Fruit fly (Drosophila melanogaster): ENCODE results near the gene CG2145.
"Not testable (repeated sequence)": the region's sequence is repeated elsewhere in the genome, so short reads cannot be mapped to it uniquely, and the experiment has no call there.

Gene CG2145

DNA sequence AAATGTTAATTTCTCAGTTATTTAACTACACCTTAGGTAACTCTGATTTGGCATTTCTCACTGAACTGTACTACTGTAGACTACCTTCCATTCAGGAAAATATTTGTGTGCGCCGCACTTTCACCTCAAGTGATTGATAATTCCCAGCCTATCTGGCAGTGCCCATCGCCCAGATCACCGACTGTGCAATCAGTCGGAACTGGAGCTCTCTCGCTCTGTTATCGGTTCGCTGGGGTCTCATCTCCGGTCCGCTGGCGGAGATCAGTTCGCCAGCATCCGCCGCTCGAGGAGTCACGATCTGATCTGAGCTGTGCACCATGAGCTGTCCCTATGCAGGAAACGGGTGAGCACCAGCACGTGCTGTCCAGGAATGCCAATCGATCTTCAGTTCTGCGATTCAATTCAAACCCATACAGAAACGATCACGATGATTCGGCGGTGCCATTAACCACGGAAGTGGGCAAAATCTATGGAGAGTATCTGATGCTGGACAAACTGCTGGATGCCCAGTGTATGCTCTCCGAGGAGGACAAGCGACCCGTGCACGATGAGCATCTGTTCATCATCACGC, 3.4 kb upstream of the CG2145 start, which contains the start of gene v:
v (plus strand) TSS at position 262 of the 571 bp plus-strand sequence.
- no peak for TF ChIP-seq CG17801 (GFP tag; optimal IDR thresholded peaks at IDR 0.05; ENCODE audit: partially characterized antibody)

- no peak for TF ChIP-seq CG17801 (GFP tag; optimal IDR thresholded peaks at IDR 0.05; ENCODE audit: partially characterized antibody)
Measured at dm6 chrX:10926245-10926644, 954 bp upstream of the CG2145 start.

DNA sequence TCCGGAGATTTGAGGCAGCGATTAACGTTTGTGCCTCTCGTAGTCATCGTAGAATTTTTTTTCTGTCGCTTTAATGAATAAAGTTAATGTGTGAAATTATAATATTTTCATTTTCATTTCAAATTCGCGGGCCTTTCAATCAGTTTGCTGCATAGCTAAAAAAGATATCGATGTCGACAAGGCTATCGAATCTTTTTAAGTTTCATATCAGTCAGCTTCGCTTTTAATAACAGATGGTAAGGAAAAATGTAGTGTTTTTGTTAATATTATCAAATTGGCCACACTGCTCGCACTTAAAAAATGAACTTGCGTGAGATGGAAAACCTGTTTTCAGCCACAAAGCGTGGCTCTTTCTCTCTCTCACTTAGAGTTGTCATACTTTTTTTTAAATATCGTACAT, 2.4 kb downstream of the CG2145 start:
- no peak for TF ChIP-seq CG17801 (GFP tag; optimal IDR thresholded peaks at IDR 0.05; ENCODE audit: partially characterized antibody)

DNA sequence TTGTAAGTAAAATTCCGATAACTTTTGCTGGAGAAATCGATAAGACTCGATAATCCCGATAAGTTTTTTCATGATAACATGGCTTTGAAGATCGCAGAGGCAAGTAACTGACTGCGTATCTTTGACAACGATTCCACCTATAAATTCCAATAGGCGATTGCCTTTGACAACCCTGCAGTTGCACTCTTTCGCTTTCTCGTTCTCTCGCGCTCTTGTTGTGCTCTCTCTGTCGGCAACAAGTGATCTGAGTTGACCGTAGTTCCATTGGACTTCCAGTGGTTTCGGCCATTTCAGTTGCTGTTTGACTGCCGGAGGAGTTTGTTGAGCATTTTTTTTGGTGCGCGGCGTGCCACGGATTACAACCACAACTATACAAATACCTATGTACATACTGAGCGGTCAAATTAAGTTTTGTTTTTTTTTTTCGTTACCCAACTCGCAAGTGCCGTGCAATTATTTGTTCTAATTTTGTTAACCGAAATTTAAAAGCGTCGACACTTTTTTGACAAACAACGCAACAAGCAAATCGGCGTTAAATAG, 3.4 kb downstream of the CG2145 start, which contains the start of gene Myo10A:
Myo10A (plus strand) TSS at position 288 of the 540 bp plus-strand sequence.
- no peak for TF ChIP-seq CG17801 (GFP tag; optimal IDR thresholded peaks at IDR 0.05; ENCODE audit: partially characterized antibody)

- no peak for TF ChIP-seq CG17801 (GFP tag; optimal IDR thresholded peaks at IDR 0.05; ENCODE audit: partially characterized antibody)
Measured at dm6 chrX:10931250-10931649, 4.1 kb downstream of the CG2145 start.

dm6 chrX:10932300-10932699, 5.1 kb downstream of the CG2145 start:
- TF ChIP-seq CG17801 (GFP tag; optimal IDR thresholded peaks at IDR 0.05; ENCODE audit: partially characterized antibody), result no peak

dm6 chrX:10933776-10934175, 6.6 kb downstream of the CG2145 start:
- no peak for TF ChIP-seq CG17801 (GFP tag; optimal IDR thresholded peaks at IDR 0.05; ENCODE audit: partially characterized antibody)

DNA sequence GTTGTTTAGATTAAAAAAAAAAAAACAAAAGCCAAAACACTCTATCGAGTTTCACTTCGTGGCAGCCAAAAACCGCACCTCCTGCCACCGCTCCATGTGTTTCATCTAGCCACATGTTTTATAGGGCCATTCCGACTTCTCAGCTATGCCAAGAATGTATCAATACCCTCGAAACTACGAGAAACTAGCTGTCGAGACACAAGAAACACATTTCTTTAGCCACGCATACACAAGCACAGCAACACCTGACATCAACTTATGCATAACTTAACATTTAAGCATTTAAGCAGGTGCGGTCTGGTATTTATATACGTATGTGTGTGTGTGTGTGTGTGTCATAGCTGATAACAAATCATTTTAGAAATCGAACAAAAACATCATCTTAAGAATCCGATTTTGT, 8.4 kb downstream of the CG2145 start:
- no peak for TF ChIP-seq CG17801 (GFP tag; optimal IDR thresholded peaks at IDR 0.05; ENCODE audit: partially characterized antibody)

DNA sequence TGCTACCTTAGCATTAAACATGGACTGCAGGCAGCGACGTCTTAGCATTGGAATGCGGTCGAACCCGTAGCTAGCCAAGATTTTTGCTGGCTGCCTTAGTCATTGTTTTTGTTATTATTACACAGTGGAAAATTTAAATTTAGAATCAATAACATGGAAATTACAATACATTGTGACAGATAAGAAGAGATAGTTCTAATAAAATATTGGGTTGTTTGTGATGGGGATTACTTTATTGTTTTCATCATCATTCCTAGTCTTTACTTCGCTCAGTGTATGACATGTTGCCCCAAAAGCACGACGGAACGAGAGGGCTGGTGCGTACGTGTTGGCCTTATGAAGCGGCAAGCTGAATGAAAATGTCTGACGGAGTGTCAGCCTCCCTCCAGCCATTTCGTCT, 9.4 kb downstream of the CG2145 start:
- no peak for TF ChIP-seq CG17801 (GFP tag; optimal IDR thresholded peaks at IDR 0.05; ENCODE audit: partially characterized antibody)

- TF ChIP-seq CG17801 (GFP tag; optimal IDR thresholded peaks at IDR 0.05; ENCODE audit: partially characterized antibody), result not testable (repeated sequence)
Measured at dm6 chrX:10950930-10951329, 23.7 kb downstream of the CG2145 start, which contains the start of gene Rab9Fa. Rab9Fa (minus strand) TSS chrX:10951030.

- TF ChIP-seq CG17801 (GFP tag; optimal IDR thresholded peaks at IDR 0.05; ENCODE audit: partially characterized antibody), result no peak
Measured at dm6 chrX:10952386-10952785, 25.2 kb downstream of the CG2145 start, which contains the start of gene Rab9Fb. Rab9Fb (minus strand) TSS chrX:10952486.

DNA sequence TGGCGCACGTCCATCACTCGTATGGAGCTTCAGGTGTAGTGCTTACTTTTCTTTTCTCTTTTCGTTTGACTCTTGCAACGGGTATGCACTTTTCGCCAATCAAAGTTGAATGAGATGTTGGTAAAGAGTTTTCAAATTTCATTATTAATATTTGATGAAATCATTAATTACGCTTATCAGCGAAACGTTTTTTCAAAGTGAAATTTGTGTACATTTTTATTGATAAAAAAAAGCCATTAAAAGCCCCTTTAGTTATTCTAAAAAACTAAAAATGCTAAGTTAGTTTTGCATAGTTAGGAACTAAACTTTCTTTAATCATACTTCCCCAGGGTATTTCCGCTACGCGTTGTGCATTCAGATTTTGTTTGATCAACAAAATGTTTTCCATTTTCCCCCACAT, 26.0 kb downstream of the CG2145 start:
- no peak for TF ChIP-seq CG17801 (GFP tag; optimal IDR thresholded peaks at IDR 0.05; ENCODE audit: partially characterized antibody)

DNA sequence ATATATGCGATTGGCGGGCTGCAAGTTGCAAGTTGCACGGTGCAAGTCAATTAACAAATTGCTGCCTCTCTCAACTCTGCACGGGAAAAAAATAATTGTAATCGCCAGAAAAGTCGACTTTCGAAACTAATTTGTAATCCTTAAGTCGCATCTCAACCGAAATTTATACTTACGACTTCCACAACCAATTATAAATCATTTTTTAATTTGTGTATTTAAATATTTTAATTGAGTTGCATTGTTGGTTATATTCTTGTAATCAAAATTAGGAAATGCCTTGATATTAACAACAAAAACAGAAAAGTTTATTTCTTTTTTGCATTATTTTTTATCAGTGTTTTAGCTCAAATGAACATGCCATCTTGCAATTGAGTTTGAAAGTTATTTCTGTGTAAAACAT, 32.7 kb downstream of the CG2145 start:
- TF ChIP-seq CG17801 (GFP tag; optimal IDR thresholded peaks at IDR 0.05; ENCODE audit: partially characterized antibody), result no peak

- no peak for TF ChIP-seq CG17801 (GFP tag; optimal IDR thresholded peaks at IDR 0.05; ENCODE audit: partially characterized antibody)
Measured at dm6 chrX:10966978-10967731, 40.0 kb downstream of the CG2145 start, which contains the start of gene C901. C901 (minus strand) TSS chrX:10967134.
